Worm (Caenorhabditis elegans): ENCODE measurements around the gene pfd-2.

The pfd-2 gene

DNA sequence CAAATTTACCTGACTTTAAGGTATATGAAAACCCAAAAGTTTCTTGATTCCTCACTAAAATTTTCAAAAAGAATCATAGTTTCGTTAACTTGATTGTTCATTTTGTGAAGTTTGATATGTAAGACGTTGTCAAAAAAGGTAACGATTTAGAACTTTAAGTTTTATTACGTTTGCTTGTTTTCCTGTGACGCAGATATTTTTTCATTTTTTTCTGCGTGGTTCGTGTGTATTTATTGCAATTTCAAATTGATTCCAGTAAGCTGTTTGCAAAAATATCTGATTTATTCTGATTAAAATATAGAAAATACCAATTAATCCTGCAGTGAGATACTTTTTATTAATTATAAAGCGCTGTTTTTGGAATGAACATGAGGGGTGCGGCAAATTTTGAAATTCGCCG, 10.5 kb upstream of the pfd-2 start, which contains the start of gene srw-40:
Gene srw-40, minus strand, starts transcription at position 101 of the 400 bp plus-strand sequence.
- TF ChIP-seq ztf-3 (GFP tag; optimal IDR thresholded peaks at IDR 0.05) (no peak), attf-3 (GFP tag; conservative IDR thresholded peaks at IDR 0.05) (no peak), F33H1.4 (GFP tag; IDR thresholded peaks at IDR 0.05) (no peak), aptf-2 (GFP tag; conservative IDR thresholded peaks at IDR 0.05) (no peak), C17E4.6 (GFP tag; IDR thresholded peaks at IDR 0.05) (no peak), tbx-9 (tag; optimal IDR thresholded peaks at IDR 0.05; ENCODE audit: borderline replicate concordance) (no peak), let-526 (GFP tag; IDR thresholded peaks at IDR 0.05) (no peak), B0019.2 (GFP tag; conservative IDR thresholded peaks at IDR 0.05) (no peak), mxl-1 (tag; optimal IDR thresholded peaks at IDR 0.05) (no peak), unc-130 (GFP tag; optimal IDR thresholded peaks at IDR 0.05) (no peak), nfya-1 (tag; optimal IDR thresholded peaks at IDR 0.05; ENCODE audit: borderline replicate concordance, insufficient read depth) (no peak), ama-1 (optimal IDR thresholded peaks at IDR 0.05) (no peak), ama-1 (GFP tag; optimal IDR thresholded peaks at IDR 0.05) (no peak), ZK185.1 (tag; optimal IDR thresholded peaks at IDR 0.05; ENCODE audit: poor library complexity, severe bottlenecking) (no peak), C06A6.2 (GFP tag; conservative IDR thresholded peaks at IDR 0.05) (no peak), nhr-179 (tag; optimal IDR thresholded peaks at IDR 0.05) (no peak), ztf-6 (GFP tag; IDR thresholded peaks at IDR 0.05) (no peak)

DNA sequence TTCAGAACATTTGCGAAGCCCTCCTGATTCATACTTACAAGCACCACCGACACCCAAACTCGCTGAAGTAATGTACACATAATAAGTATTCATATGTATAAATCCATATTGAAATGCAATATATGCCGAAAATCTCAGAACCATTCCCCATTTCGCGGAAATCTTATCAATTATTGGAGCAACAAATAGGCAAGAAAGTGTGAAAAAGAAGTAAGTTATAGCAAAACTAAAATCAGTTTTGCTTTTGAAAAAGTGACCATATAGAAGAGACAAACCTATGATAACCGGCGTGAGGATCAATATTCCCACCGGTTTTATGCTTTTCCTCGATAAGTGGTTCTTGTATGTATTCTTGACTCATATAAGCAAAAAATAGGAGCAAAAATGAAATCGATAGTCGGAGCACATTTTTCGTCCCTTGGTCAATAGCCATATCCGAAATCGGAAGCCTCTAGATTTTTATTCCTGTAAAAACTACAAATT, 6.9 kb upstream of the pfd-2 start, which contains the start of gene Y52E8A.6:
Gene Y52E8A.6, minus strand, starts transcription at position 433 of the 483 bp plus-strand sequence.
- TF ChIP-seq akir-1 (GFP tag; optimal IDR thresholded peaks at IDR 0.05) (no peak), zim-3 (tag; optimal IDR thresholded peaks at IDR 0.05) (no peak), athp-1 (tag; optimal IDR thresholded peaks at IDR 0.05) (no peak), Y53G8AR.9 (GFP tag; conservative IDR thresholded peaks at IDR 0.05) (no peak), hlh-26 (GFP tag; conservative IDR thresholded peaks at IDR 0.05) (no peak), B0336.3 (GFP tag; IDR thresholded peaks at IDR 0.05) (no peak), let-526 (GFP tag; IDR thresholded peaks at IDR 0.05) (no peak), F23B12.7 (tag; optimal IDR thresholded peaks at IDR 0.05; ENCODE audit: insufficient read depth) (no peak), madf-10 (tag; optimal IDR thresholded peaks at IDR 0.05) (no peak)

DNA sequence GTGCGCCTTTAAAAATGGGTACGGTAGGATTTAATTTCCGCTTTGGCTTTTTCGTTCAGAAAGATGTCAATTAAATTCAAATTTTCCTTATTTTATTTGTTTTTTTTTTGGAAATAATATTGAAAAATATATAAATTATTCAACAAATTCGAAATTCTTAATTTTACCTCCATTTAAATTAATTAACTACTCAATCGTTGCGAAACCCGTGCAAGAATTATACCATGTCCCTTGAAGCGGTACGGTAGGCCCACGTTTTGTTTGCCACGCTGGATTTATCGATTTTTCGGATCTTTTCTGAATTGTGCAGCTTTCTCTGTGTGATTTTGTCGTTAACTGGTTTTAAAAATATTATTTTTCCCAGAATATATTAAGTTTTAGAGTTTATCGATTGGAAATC, 6.1 kb upstream of the pfd-2 start, which contains the start of gene Y52E8A.2:
Gene Y52E8A.2, plus strand, starts transcription at position 382 of the 400 bp plus-strand sequence.
- TF ChIP-seq rec-8 (tag; optimal IDR thresholded peaks at IDR 0.05) (no peak), nhr-27 (tag; optimal IDR thresholded peaks at IDR 0.05) (no peak), ceh-100 (GFP tag; IDR thresholded peaks at IDR 0.05) (no peak), Y53G8AR.9 (GFP tag; conservative IDR thresholded peaks at IDR 0.05) (no peak), xnd-1 (tag; optimal IDR thresholded peaks at IDR 0.05) (peak; percentile 66), atf-7 (tag; optimal IDR thresholded peaks at IDR 0.05) (no peak), F10E7.11 (tag; optimal IDR thresholded peaks at IDR 0.05) (no peak), F39B2.1 (GFP tag; IDR thresholded peaks at IDR 0.05) (no peak), ceh-91 (GFP tag; IDR thresholded peaks at IDR 0.05) (peak; percentile 47), mcd-1 (GFP tag; IDR thresholded peaks at IDR 0.05) (no peak), lir-1 (GFP tag; conservative IDR thresholded peaks at IDR 0.05) (no peak), madf-6 (GFP tag; IDR thresholded peaks at IDR 0.05) (peak; percentile 73; the same call in 1 of the 2 replicates), F33H1.4 (GFP tag; IDR thresholded peaks at IDR 0.05) (peak; percentile 82), nhr-120 (GFP tag; IDR thresholded peaks at IDR 0.05) (no peak), D2030.7 (GFP tag; IDR thresholded peaks at IDR 0.05) (peak; percentile 37; the same call in 1 of the 2 replicates), unc-130 (GFP tag; optimal IDR thresholded peaks at IDR 0.05) (no peak), lsl-1 (GFP tag; optimal IDR thresholded peaks at IDR 0.05) (peak; percentile 95), lag-1 (GFP tag; IDR thresholded peaks at IDR 0.05) (no peak), madf-8 (GFP tag; conservative IDR thresholded peaks at IDR 0.05) (peak; percentile 73), ztf-28 (GFP tag; IDR thresholded peaks at IDR 0.05) (no peak), unc-62 (GFP tag; optimal IDR thresholded peaks at IDR 0.05) (no peak), ztf-25 (GFP tag; IDR thresholded peaks at IDR 0.05) (no peak), dpl-1 (GFP tag; optimal IDR thresholded peaks at IDR 0.05) (no peak), rpc-1 (optimal IDR thresholded peaks at IDR 0.05) (no peak), rpc-1 (tag; optimal IDR thresholded peaks at IDR 0.05) (no peak)
